Fruit fly (Drosophila melanogaster) whole organism, embryonic: ENCODE results near the gene CG13054.

Experiments used
- B-H1 ChIP-seq: fragments of 200-800 bp; sonication (Bioruptor generic); IDR thresholded peaks from 3 replicates; pipeline ENCODE4 v1.3.6; 2022; ENCODE audit warnings: missing biosample characterization, missing genetic modification characterization
- Blimp-1 ChIP-seq: fragments of 200-800 bp; sonication (Bioruptor generic); optimal IDR thresholded peaks from 3 replicates; lab custom pipeline; 2018; ENCODE audit warnings: missing biosample characterization, missing genetic modification characterization, mild to moderate bottlenecking, moderate library complexity, missing genetic modification reagents
- BtbVII ChIP-seq: fragments of 200-800 bp; sonication (Bioruptor generic); optimal IDR thresholded peaks from 3 replicates; lab custom pipeline; 2017; ENCODE audit warnings: missing biosample characterization, mild to moderate bottlenecking, missing genetic modification characterization
- CG10321 ChIP-seq: fragments of 200-800 bp; sonication (Bioruptor generic); IDR thresholded peaks from 2 replicates; pipeline ENCODE4 v1.3.6; 2022; ENCODE audit warnings: missing biosample characterization, missing genetic modification characterization
- CG10431 ChIP-seq: fragments of 200-800 bp; sonication (Bioruptor generic); optimal IDR thresholded peaks from 3 replicates; lab custom pipeline; 2018; ENCODE audit warnings: missing biosample characterization, mild to moderate bottlenecking, missing genetic modification characterization
- CG11247 ChIP-seq: fragments of 200-800 bp; sonication (Bioruptor generic); IDR thresholded peaks from 2 replicates; pipeline ENCODE4 v1.3.6; 2022; ENCODE audit warnings: missing biosample characterization, missing genetic modification characterization
- CG12942 ChIP-seq: fragments of 200-800 bp; sonication (Bioruptor generic); optimal IDR thresholded peaks from 3 replicates; lab custom pipeline; 2016; ENCODE audit warnings: missing biosample characterization, missing genetic modification characterization
- CG13296 ChIP-seq: fragments of 200-800 bp; sonication (Bioruptor generic); optimal IDR thresholded peaks from 3 replicates; lab custom pipeline; 2018; ENCODE audit warnings: missing biosample characterization, mild to moderate bottlenecking, missing genetic modification characterization
- CG13424 ChIP-seq: fragments of 200-800 bp; sonication (Bioruptor generic); optimal IDR thresholded peaks from 2 replicates; lab custom pipeline; 2019; ENCODE audit warnings: missing biosample characterization, mild to moderate bottlenecking, missing genetic modification characterization, moderate library complexity
- CG14441 ChIP-seq: fragments of 200-800 bp; sonication (Bioruptor generic); IDR thresholded peaks from 2 replicates; pipeline ENCODE4 v1.3.6; 2022; ENCODE audit warnings: missing biosample characterization, missing genetic modification characterization
- CG17186 ChIP-seq: fragments of 200-800 bp; sonication (Bioruptor generic); optimal IDR thresholded peaks from 3 replicates; lab custom pipeline; 2017; ENCODE audit warnings: missing biosample characterization, missing genetic modification reagents, missing genetic modification characterization
- CG1792 ChIP-seq: fragments of 200-800 bp; sonication (Bioruptor generic); optimal IDR thresholded peaks from 2 replicates; lab custom pipeline; 2016; ENCODE audit warnings: missing biosample characterization, missing genetic modification characterization
- CG18262 ChIP-seq: fragments of 200-800 bp; optimal IDR thresholded peaks from 3 replicates; lab custom pipeline; 2019; ENCODE audit warnings: missing biosample characterization, mild to moderate bottlenecking, missing genetic modification characterization, moderate library complexity
- CG32767 ChIP-seq: fragments of 200-800 bp; sonication (Bioruptor generic); IDR thresholded peaks from 2 replicates; pipeline ENCODE4 v1.3.6; 2022; ENCODE audit warnings: missing biosample characterization, missing genetic modification characterization
- CG34422 ChIP-seq: fragments of 200-800 bp; sonication (Bioruptor generic); IDR thresholded peaks from 3 replicates; pipeline ENCODE4 v1.3.6; 2022; ENCODE audit warnings: missing biosample characterization, missing genetic modification characterization
- CG4282 ChIP-seq: fragments of 200-800 bp; sonication (Bioruptor generic); optimal IDR thresholded peaks from 2 replicates; lab custom pipeline; 2016; ENCODE audit warnings: missing biosample characterization, missing genetic modification characterization
- CG6854 ChIP-seq: fragments of 200-800 bp; sonication (Bioruptor generic); optimal IDR thresholded peaks from 3 replicates; lab custom pipeline; 2017; ENCODE audit warnings: missing biosample characterization, mild to moderate bottlenecking, missing genetic modification characterization
- CG7357 ChIP-seq: fragments of 200-800 bp; sonication (Bioruptor generic); IDR thresholded peaks from 3 replicates; pipeline ENCODE4 v1.3.6; 2022; ENCODE audit warnings: missing biosample characterization, missing genetic modification characterization
- CG8388 ChIP-seq: fragments of 200-800 bp; sonication (Bioruptor generic); optimal IDR thresholded peaks from 2 replicates; lab custom pipeline; 2019; ENCODE audit warnings: missing biosample characterization, mild to moderate bottlenecking, missing genetic modification characterization, moderate library complexity
- HLH4C ChIP-seq: fragments of 200-800 bp; sonication (Bioruptor generic); IDR thresholded peaks from 3 replicates; pipeline ENCODE4 v1.3.6; 2022; ENCODE audit warnings: missing biosample characterization, missing genetic modification characterization; ENCODE audit not compliant: partially characterized antibody
- Hr51 ChIP-seq, 2 experiments: fragments of 200-800 bp; sonication (Bioruptor generic); optimal IDR thresholded peaks; 2 replicates in 1 of 2; 3 replicates in 1 of 2; lab custom pipeline; 2016 to 2018; ENCODE audit warnings: missing biosample characterization in 2 of 2, missing genetic modification characterization in 2 of 2, mild to moderate bottlenecking in 1 of 2, moderate library complexity in 1 of 2
- Lhr ChIP-seq: fragments of 200-800 bp; sonication (Bioruptor generic); optimal IDR thresholded peaks from 3 replicates; lab custom pipeline; 2017; ENCODE audit warnings: mild to moderate bottlenecking, missing biosample characterization, missing genetic modification reagents, missing genetic modification characterization
- Nf-YC ChIP-seq: fragments of 200-800 bp; optimal IDR thresholded peaks from 3 replicates; lab custom pipeline; 2019; ENCODE audit warnings: missing biosample characterization, mild to moderate bottlenecking, missing genetic modification characterization, moderate library complexity
- Oli ChIP-seq: fragments of 200-800 bp; sonication (Bioruptor generic); optimal IDR thresholded peaks from 2 replicates; lab custom pipeline; 2018; ENCODE audit warnings: missing biosample characterization, mild to moderate bottlenecking, missing genetic modification characterization, moderate library complexity
- Opbp ChIP-seq: fragments of 200-800 bp; sonication (Bioruptor generic); IDR thresholded peaks from 3 replicates; pipeline ENCODE4 v1.3.6; 2022; ENCODE audit warnings: missing biosample characterization, missing genetic modification characterization; ENCODE audit not compliant: partially characterized antibody
- Six4 ChIP-seq: fragments of 200-800 bp; sonication (Bioruptor generic); optimal IDR thresholded peaks from 2 replicates; lab custom pipeline; 2016; ENCODE audit warnings: missing biosample characterization, missing genetic modification characterization
- Sry-δ ChIP-seq: fragments of 200-800 bp; sonication (Bioruptor generic); optimal IDR thresholded peaks from 2 replicates; lab custom pipeline; 2016; ENCODE audit warnings: missing biosample characterization, missing genetic modification characterization
- ash1 ChIP-seq: fragments of 200-800 bp; sonication (Bioruptor generic); optimal IDR thresholded peaks from 2 replicates; lab custom pipeline; 2018; ENCODE audit warnings: missing biosample characterization, mild to moderate bottlenecking, missing genetic modification characterization
- az2 ChIP-seq: fragments of 200-800 bp; sonication (Bioruptor generic); optimal IDR thresholded peaks from 3 replicates; lab custom pipeline; 2016; ENCODE audit warnings: missing biosample characterization, missing genetic modification characterization
- chn ChIP-seq: fragments of 200-800 bp; sonication (Bioruptor generic); optimal IDR thresholded peaks from 2 replicates; lab custom pipeline; 2016; ENCODE audit warnings: missing biosample characterization, missing genetic modification characterization
- corto ChIP-seq: fragments of 200-800 bp; sonication (Bioruptor generic); optimal IDR thresholded peaks from 2 replicates; lab custom pipeline; 2016; ENCODE audit warnings: missing biosample characterization, mild to moderate bottlenecking, missing genetic modification characterization, moderate library complexity
- dati ChIP-seq: fragments of 200-800 bp; sonication (Bioruptor generic); IDR thresholded peaks from 2 replicates; pipeline ENCODE4 v1.3.6; 2022; ENCODE audit warnings: missing biosample characterization, missing genetic modification characterization
- dimm ChIP-seq: fragments of 200-800 bp; sonication (Bioruptor generic); IDR thresholded peaks from 2 replicates; pipeline ENCODE4 v1.3.6; 2022; ENCODE audit warnings: missing biosample characterization, missing genetic modification characterization
- dpn ChIP-seq, 2 experiments: fragments of 200-800 bp; sonication (Bioruptor generic); optimal IDR thresholded peaks; 3 replicates each; lab custom pipeline; 2016; ENCODE audit warnings: missing biosample characterization in 2 of 2, missing genetic modification characterization in 2 of 2
- fd102C ChIP-seq: fragments of 200-800 bp; sonication (Bioruptor generic); optimal IDR thresholded peaks from 2 replicates; lab custom pipeline; 2018; ENCODE audit warnings: missing biosample characterization, mild to moderate bottlenecking, missing genetic modification characterization, moderate library complexity
- ftz-f1 ChIP-seq: fragments of 200-800 bp; sonication (Bioruptor generic); optimal IDR thresholded peaks from 2 replicates; lab custom pipeline; 2016; ENCODE audit warnings: missing biosample characterization, missing genetic modification characterization
- gem ChIP-seq: fragments of 200-800 bp; sonication (Bioruptor generic); optimal IDR thresholded peaks from 2 replicates; lab custom pipeline; 2019; ENCODE audit warnings: missing biosample characterization, mild to moderate bottlenecking, missing genetic modification characterization, moderate library complexity
- hkb ChIP-seq, 2 experiments: fragments of 200-800 bp in 1 of 2; fragments of >200 bp in 1 of 2; sonication (Bioruptor generic) in 1 of 2; IDR thresholded peaks in 1 of 2; optimal IDR thresholded peaks in 1 of 2; 2 replicates each; pipeline versions ENCODE4 v1.3.6 to Lab custom; 2017 to 2022; ENCODE audit warnings: missing biosample characterization in 1 of 2, missing genetic modification characterization in 1 of 2
- ind ChIP-seq: fragments of 200-800 bp; sonication (Bioruptor generic); optimal IDR thresholded peaks from 3 replicates; lab custom pipeline; 2016; ENCODE audit warnings: missing biosample characterization, missing genetic modification characterization
- nmo ChIP-seq: fragments of 200-800 bp; sonication (Bioruptor generic); optimal IDR thresholded peaks from 2 replicates; lab custom pipeline; 2018; ENCODE audit warnings: missing biosample characterization, mild to moderate bottlenecking, missing genetic modification characterization, moderate library complexity
- odd ChIP-seq: fragments of 200-800 bp; sonication (Bioruptor generic); optimal IDR thresholded peaks from 2 replicates; lab custom pipeline; 2017; ENCODE audit warnings: missing biosample characterization, mild to moderate bottlenecking, missing genetic modification characterization
- sisA ChIP-seq: fragments of 200-800 bp; sonication (Bioruptor generic); IDR thresholded peaks from 2 replicates; pipeline ENCODE4 v1.3.6; 2022; ENCODE audit warnings: missing biosample characterization, missing genetic modification characterization
- slou ChIP-seq: fragments of 200-800 bp; sonication (Bioruptor generic); optimal IDR thresholded peaks from 3 replicates; lab custom pipeline; 2016; ENCODE audit warnings: missing biosample characterization, missing genetic modification characterization
- sob ChIP-seq: fragments of 200-800 bp; sonication (Bioruptor generic); IDR thresholded peaks from 2 replicates; pipeline ENCODE4 v1.3.6; 2022; ENCODE audit warnings: missing biosample characterization, missing genetic modification characterization
- sqz ChIP-seq: fragments of 200-800 bp; sonication (Bioruptor generic); optimal IDR thresholded peaks from 3 replicates; lab custom pipeline; 2018; ENCODE audit warnings: missing biosample characterization, mild to moderate bottlenecking, missing genetic modification characterization
- sr ChIP-seq: fragments of 200-800 bp; sonication (Bioruptor generic); IDR thresholded peaks from 3 replicates; pipeline ENCODE4 v1.3.6; 2022; ENCODE audit warnings: missing biosample characterization, missing genetic modification characterization
- stc ChIP-seq: fragments of 200-800 bp; sonication (Bioruptor generic); IDR thresholded peaks from 2 replicates; pipeline ENCODE4 v1.3.6; 2022; ENCODE audit warnings: missing biosample characterization, missing genetic modification characterization
- trh ChIP-seq: fragments of 200-800 bp; sonication (Bioruptor generic); optimal IDR thresholded peaks from 2 replicates; lab custom pipeline; 2016; ENCODE audit warnings: missing biosample characterization, missing genetic modification characterization
- unpg ChIP-seq: fragments of 200-800 bp; sonication (Bioruptor generic); optimal IDR thresholded peaks from 3 replicates; lab custom pipeline; 2018; ENCODE audit warnings: missing biosample characterization, mild to moderate bottlenecking, missing genetic modification characterization, moderate library complexity
- yki ChIP-seq: fragments of >200 bp; optimal IDR thresholded peaks from 3 replicates; lab custom pipeline; 2018

The CG13054 gene

dm6 chr3L:16289067-16289466 lies 32.1 kb upstream of the CG13054 start (continued):
- TF ChIP-seq sob (GFP tag; lab: Robert Waterston, UW) = no peak
- TF ChIP-seq trh (GFP tag; lab: Kevin White, UChicago) = no peak
- TF ChIP-seq corto (GFP tag; lab: Kevin White, UChicago) = no peak
- TF ChIP-seq CG13424 (tag; lab: Kevin White, UChicago) = peak; percentile 41
- no peak for TF ChIP-seq dimm
- no peak for TF ChIP-seq CG8388 (GFP tag; lab: Kevin White, UChicago)
- TF ChIP-seq hkb (optimal IDR thresholded peaks at IDR 0.05; lab: Kevin White, UChicago) = no peak
- peak; percentile 66 for TF ChIP-seq hkb (GFP tag; IDR thresholded peaks at IDR 0.05; lab: Robert Waterston, UW)
- no peak for TF ChIP-seq Six4
- no peak for TF ChIP-seq BtbVII (GFP tag; lab: Kevin White, UChicago)
- no peak for TF ChIP-seq CG10431
- TF ChIP-seq CG6854 (GFP tag; lab: Kevin White, UChicago) = no peak
- peak; percentile 59 for TF ChIP-seq unpg
- no peak for TF ChIP-seq CG1792 (GFP tag; lab: Kevin White, UChicago)
- TF ChIP-seq HLH4C (GFP tag; lab: Robert Waterston, UW) = no peak
- no peak for TF ChIP-seq Sry-δ
- TF ChIP-seq stc = 0 out of 2 replicates have a peak, but pooled peaks have one; percentile 26
- peak; percentile 65 for TF ChIP-seq gem (tag; lab: Kevin White, UChicago)
- TF ChIP-seq CG18262 (tag; lab: Kevin White, UChicago) = no peak
- TF ChIP-seq CG4282 (GFP tag; lab: Kevin White, UChicago) = no peak
- peak; percentile 15; the same call in 1 of the 2 replicates for TF ChIP-seq sisA
- no peak; the same call in 2 of the 3 replicates for TF ChIP-seq sr
- no peak for TF ChIP-seq CG17186 (GFP tag; lab: Kevin White, UChicago)
- peak; percentile 22 for TF ChIP-seq Blimp-1
- peak; percentile 39 for TF ChIP-seq CG13296 (GFP tag; lab: Kevin White, UChicago)
- TF ChIP-seq CG10321 (GFP tag; lab: Robert Waterston, UW) = 0 out of 2 replicates have a peak, but pooled peaks have one; percentile 9
- TF ChIP-seq Oli (tag; lab: Kevin White, UChicago) = peak; percentile 61
- TF ChIP-seq dpn (GFP tag; optimal IDR thresholded peaks at IDR 0.05; lab: Kevin White, UChicago) = peak in 1 of 2 experiments; percentile 38
- TF ChIP-seq odd = no peak
- TF ChIP-seq CG32767 = peak; percentile 46; the same call in 1 of the 2 replicates
- TF ChIP-seq Hr51 (GFP tag; optimal IDR thresholded peaks at IDR 0.05; lab: Kevin White, UChicago) = peak in 1 of 2 experiments; percentile 69
- no peak for TF ChIP-seq Lhr (GFP tag; lab: Kevin White, UChicago)
- TF ChIP-seq CG34422 (GFP tag; lab: Robert Waterston, UW) = peak; percentile 50; the same call in 1 of the 3 replicates
- TF ChIP-seq nmo (GFP tag; lab: Kevin White, UChicago) = peak; percentile 2
- no peak for TF ChIP-seq fd102C
- no peak for TF ChIP-seq slou
- no peak for TF ChIP-seq ftz-f1 (GFP tag; lab: Kevin White, UChicago)
- no peak for TF ChIP-seq dati
- TF ChIP-seq CG11247 (GFP tag; lab: Robert Waterston, UW) = no peak
- no peak for TF ChIP-seq ash1 (GFP tag; lab: Kevin White, UChicago)
- TF ChIP-seq B-H1 = 0 out of 3 replicates have a peak, but pooled peaks have one; percentile 16
- TF ChIP-seq Opbp (GFP tag; lab: Robert Waterston, UW) = no peak
- TF ChIP-seq yki (lab: Kevin White, UChicago) = no peak
- no peak for TF ChIP-seq CG12942
- TF ChIP-seq az2 = peak; percentile 31
- TF ChIP-seq CG7357 (GFP tag; lab: Robert Waterston, UW) = 0 out of 3 replicates have a peak, but pooled peaks have one; percentile 21
- TF ChIP-seq chn (GFP tag; lab: Kevin White, UChicago) = no peak
- TF ChIP-seq CG14441 (GFP tag; lab: Robert Waterston, UW) = peak; percentile 33; the same call in 1 of the 2 replicates
- no peak for TF ChIP-seq sqz
- TF ChIP-seq Nf-YC = no peak
- TF ChIP-seq ind = peak; percentile 23
